Worm (Caenorhabditis elegans): Measurements from ENCODE around the gene C48B4.9.

Gene C48B4.9

ce11 chrIII:9568451-9568850, 5.3 kb upstream of the C48B4.9 start, which contains the start of gene C48B4.13:
Gene C48B4.13, plus strand, starts transcription at chrIII:9568751.
- TF ChIP-seq dao-5 (tag; optimal IDR thresholded peaks at IDR 0.05) (no peak), W03F9.2 (tag; optimal IDR thresholded peaks at IDR 0.05) (no peak), him-1 (tag; optimal IDR thresholded peaks at IDR 0.05) (no peak)

- no peak for TF ChIP-seq him-1 (tag; optimal IDR thresholded peaks at IDR 0.05)
- no peak for TF ChIP-seq W03F9.2 (tag; optimal IDR thresholded peaks at IDR 0.05)
Observed at ce11 chrIII:9565973-9566372, 2.8 kb upstream of the C48B4.9 start, which contains the start of gene C48B4.11. Gene C48B4.11, minus strand, starts transcription at chrIII:9566115.

- TF ChIP-seq him-1 (tag; optimal IDR thresholded peaks at IDR 0.05) (no peak), W03F9.2 (tag; optimal IDR thresholded peaks at IDR 0.05) (no peak), dao-5 (tag; optimal IDR thresholded peaks at IDR 0.05) (no peak)
Observed at ce11 chrIII:9564410-9564809, 1.3 kb upstream of the C48B4.9 start, which contains the start of gene C48B4.10. Gene C48B4.10, minus strand, starts transcription at chrIII:9564510.

ce11 chrIII:9561158-9561557, 2.0 kb downstream of the C48B4.9 start, which contains the start of gene C48B4.8:
Gene C48B4.8, minus strand, starts transcription at chrIII:9561258.
- no peak for TF ChIP-seq W03F9.2 (tag; optimal IDR thresholded peaks at IDR 0.05)
- no peak for TF ChIP-seq him-1 (tag; optimal IDR thresholded peaks at IDR 0.05)
- TF ChIP-seq dao-5 (tag; optimal IDR thresholded peaks at IDR 0.05) = no peak

- TF ChIP-seq W03F9.2 (tag; optimal IDR thresholded peaks at IDR 0.05) (peak; percentile 15), dao-5 (tag; optimal IDR thresholded peaks at IDR 0.05) (no peak)
Observed at ce11 chrIII:9559381-9559881, 3.7 kb downstream of the C48B4.9 start, which contains the start of gene C48B4.7. Gene C48B4.7, minus strand, starts transcription at chrIII:9559431.

- no peak for TF ChIP-seq dao-5 (tag; optimal IDR thresholded peaks at IDR 0.05)
- TF ChIP-seq him-1 (tag; optimal IDR thresholded peaks at IDR 0.05) = no peak
- no peak for TF ChIP-seq W03F9.2 (tag; optimal IDR thresholded peaks at IDR 0.05)
Observed at ce11 chrIII:9558463-9558862, 4.7 kb downstream of the C48B4.9 start, which contains the start of gene C48B4.6. Gene C48B4.6, minus strand, starts transcription at chrIII:9558563.

ce11 chrIII:9556300-9556699, 6.8 kb downstream of the C48B4.9 start, which contains the start of gene ZK1098.11:
Gene ZK1098.11, plus strand, starts transcription at chrIII:9556600.
- no peak for TF ChIP-seq him-1 (tag; optimal IDR thresholded peaks at IDR 0.05)
- no peak for TF ChIP-seq dao-5 (tag; optimal IDR thresholded peaks at IDR 0.05)
- TF ChIP-seq W03F9.2 (tag; optimal IDR thresholded peaks at IDR 0.05) = no peak

ce11 chrIII:9546016-9546659, 17.0 kb downstream of the C48B4.9 start, which contains the start of gene unc-16:
Gene unc-16, plus strand, starts transcription at chrIII:9546258.
- TF ChIP-seq dao-5 (tag; optimal IDR thresholded peaks at IDR 0.05) (no peak), W03F9.2 (tag; optimal IDR thresholded peaks at IDR 0.05) (peak; percentile 84), him-1 (tag; optimal IDR thresholded peaks at IDR 0.05) (peak; percentile 55)

- TF ChIP-seq W03F9.2 (tag; optimal IDR thresholded peaks at IDR 0.05) (no peak), dao-5 (tag; optimal IDR thresholded peaks at IDR 0.05) (no peak), him-1 (tag; optimal IDR thresholded peaks at IDR 0.05) (no peak)
Observed at ce11 chrIII:9544820-9545219, 18.3 kb downstream of the C48B4.9 start, which contains the start of gene ZK1098.12. Gene ZK1098.12, plus strand, starts transcription at chrIII:9545120.

- TF ChIP-seq W03F9.2 (tag; optimal IDR thresholded peaks at IDR 0.05) (no peak), dao-5 (tag; optimal IDR thresholded peaks at IDR 0.05) (no peak), him-1 (tag; optimal IDR thresholded peaks at IDR 0.05) (no peak)
Observed at ce11 chrIII:9544125-9544524, 19.0 kb downstream of the C48B4.9 start, which contains the start of gene ZK1098.9. Gene ZK1098.9, plus strand, starts transcription at chrIII:9544425.

- TF ChIP-seq W03F9.2 (tag; optimal IDR thresholded peaks at IDR 0.05) (peak; percentile 56), dao-5 (tag; optimal IDR thresholded peaks at IDR 0.05) (no peak)
Observed at ce11 chrIII:9542816-9543215, 20.3 kb downstream of the C48B4.9 start, which contains the start of gene eif-2Balpha. Gene eif-2Balpha, plus strand, starts transcription at chrIII:9543119.

ce11 chrIII:9542280-9542679, 20.9 kb downstream of the C48B4.9 start, which contains the start of gene mut-7:
Gene mut-7, minus strand, starts transcription at chrIII:9542380.
- TF ChIP-seq him-1 (tag; optimal IDR thresholded peaks at IDR 0.05) (no peak), dao-5 (tag; optimal IDR thresholded peaks at IDR 0.05) (no peak)

- TF ChIP-seq him-1 (tag; optimal IDR thresholded peaks at IDR 0.05) (no peak), W03F9.2 (tag; optimal IDR thresholded peaks at IDR 0.05) (no peak), dao-5 (tag; optimal IDR thresholded peaks at IDR 0.05) (no peak)
Observed at ce11 chrIII:9538655-9539155, 24.4 kb downstream of the C48B4.9 start, which contains the start of gene ZK1098.3. Gene ZK1098.3, minus strand, starts transcription at chrIII:9538705.

ce11 chrIII:9528824-9529223, 34.3 kb downstream of the C48B4.9 start, which contains the start of gene ZK1098.2:
Gene ZK1098.2, plus strand, starts transcription at chrIII:9529159.
- TF ChIP-seq him-1 (tag; optimal IDR thresholded peaks at IDR 0.05) (no peak), W03F9.2 (tag; optimal IDR thresholded peaks at IDR 0.05) (peak; percentile 12)
